Worm (Caenorhabditis elegans): Measurements from ENCODE around the gene swsn-7.

- TF ChIP-seq ztf-23 (GFP tag; IDR thresholded peaks at IDR 0.05) (no peak), flt-1 (GFP tag; IDR thresholded peaks at IDR 0.05) (no peak), T22C8.4 (GFP tag; IDR thresholded peaks at IDR 0.05) (no peak), klf-2 (GFP tag; conservative IDR thresholded peaks at IDR 0.05) (no peak), ref-1 (GFP tag; conservative IDR thresholded peaks at IDR 0.05) (no peak), tab-1 (GFP tag; IDR thresholded peaks at IDR 0.05) (no peak), cog-1 (tag; optimal IDR thresholded peaks at IDR 0.05) (no peak), ztf-29 (GFP tag; IDR thresholded peaks at IDR 0.05) (no peak)
Observed at ce11 chrII:7990192-7990591, 37.4 kb downstream of the swsn-7 start.
